Worm (Caenorhabditis elegans): ENCODE data around the gene ify-1.

ce11 chrII:5011978-5012377 is 43.0 kb downstream of the ify-1 start, which contains the start of gene F59A6.12:
- TF ChIP-seq ahr-1 (tag; optimal IDR thresholded peaks at IDR 0.05) (no peak), ceh-48 (tag; optimal IDR thresholded peaks at IDR 0.05) (no peak), ref-2 (tag; optimal IDR thresholded peaks at IDR 0.05) (no peak), dve-1 (tag; optimal IDR thresholded peaks at IDR 0.05) (no peak), pros-1 (tag; optimal IDR thresholded peaks at IDR 0.05) (no peak), fkh-10 (GFP tag; optimal IDR thresholded peaks at IDR 0.05) (no peak), nfya-1 (tag; optimal IDR thresholded peaks at IDR 0.05) (no peak)
